Fruit fly (Drosophila melanogaster) whole organism, embryonic: Measurements from ENCODE around the gene Grasp65.

Experiments used
- Atf6 ChIP-seq: fragments of 200-800 bp; sonication (Bioruptor generic); IDR thresholded peaks from 2 replicates; pipeline ENCODE4 v1.3.6; 2022; ENCODE audit warnings: missing biosample characterization, missing genetic modification characterization
- Blimp-1 ChIP-seq: fragments of 200-800 bp; sonication (Bioruptor generic); optimal IDR thresholded peaks from 3 replicates; lab custom pipeline; 2018; ENCODE audit warnings: missing biosample characterization, missing genetic modification characterization, mild to moderate bottlenecking, moderate library complexity, missing genetic modification reagents
- CG10274 ChIP-seq: fragments of 200-800 bp; sonication (Bioruptor generic); optimal IDR thresholded peaks from 3 replicates; lab custom pipeline; 2017; ENCODE audit warnings: missing biosample characterization, mild to moderate bottlenecking, missing genetic modification characterization
- CG10543 ChIP-seq: fragments of 200-800 bp; sonication (Bioruptor generic); optimal IDR thresholded peaks from 3 replicates; lab custom pipeline; 2017; ENCODE audit warnings: missing biosample characterization, mild to moderate bottlenecking, missing genetic modification characterization, moderate library complexity
- CG12236 ChIP-seq: fragments of 200-800 bp; sonication (Bioruptor generic); optimal IDR thresholded peaks from 2 replicates; lab custom pipeline; 2016; ENCODE audit warnings: missing biosample characterization, missing genetic modification characterization
- CG12299 ChIP-seq: fragments of 200-800 bp; sonication (Bioruptor generic); optimal IDR thresholded peaks from 2 replicates; lab custom pipeline; 2018; ENCODE audit warnings: missing biosample characterization, mild to moderate bottlenecking, missing genetic modification characterization
- CG12769 ChIP-seq: fragments of 200-800 bp; sonication (Bioruptor generic); optimal IDR thresholded peaks from 2 replicates; lab custom pipeline; 2019; ENCODE audit warnings: missing biosample characterization, mild to moderate bottlenecking, missing genetic modification characterization, moderate library complexity
- CG16779 ChIP-seq: fragments of 200-800 bp; sonication (Bioruptor generic); IDR thresholded peaks from 2 replicates; pipeline ENCODE4 v1.3.6; 2022; ENCODE audit warnings: missing biosample characterization, missing genetic modification characterization
- CG2202 ChIP-seq: fragments of 200-800 bp; sonication (Bioruptor generic); optimal IDR thresholded peaks from 2 replicates; lab custom pipeline; 2018; ENCODE audit warnings: missing biosample characterization, mild to moderate bottlenecking, missing genetic modification characterization
- CG2889 ChIP-seq: fragments of 200-800 bp; sonication (Bioruptor generic); IDR thresholded peaks from 3 replicates; pipeline ENCODE4 v1.3.6; 2022; ENCODE audit warnings: missing biosample characterization, missing genetic modification characterization
- CG4328 ChIP-seq: fragments of 200-800 bp; sonication (Bioruptor generic); optimal IDR thresholded peaks from 3 replicates; lab custom pipeline; 2017; ENCODE audit warnings: missing biosample characterization, missing genetic modification reagents, missing genetic modification characterization
- CG4820 ChIP-seq: fragments of 200-800 bp; sonication (Bioruptor generic); optimal IDR thresholded peaks from 3 replicates; lab custom pipeline; 2016; ENCODE audit warnings: missing biosample characterization, missing genetic modification characterization
- CG5953 ChIP-seq: fragments of 200-800 bp; sonication (Bioruptor generic); IDR thresholded peaks from 2 replicates; pipeline ENCODE4 v1.3.6; 2022; ENCODE audit warnings: missing biosample characterization, missing genetic modification characterization
- CG7357 ChIP-seq: fragments of 200-800 bp; sonication (Bioruptor generic); IDR thresholded peaks from 3 replicates; pipeline ENCODE4 v1.3.6; 2022; ENCODE audit warnings: missing biosample characterization, missing genetic modification characterization
- CG8089 ChIP-seq: fragments of 200-800 bp; sonication (Bioruptor generic); optimal IDR thresholded peaks from 3 replicates; lab custom pipeline; 2016; ENCODE audit warnings: missing biosample characterization, missing genetic modification characterization
- CG9797 ChIP-seq: fragments of 200-800 bp; sonication (Bioruptor generic); optimal IDR thresholded peaks from 3 replicates; lab custom pipeline; 2018; ENCODE audit warnings: missing biosample characterization, mild to moderate bottlenecking, missing genetic modification characterization
- CG9932 ChIP-seq: fragments of 200-800 bp; sonication (Bioruptor generic); IDR thresholded peaks from 2 replicates; pipeline ENCODE4 v1.3.6; 2022; ENCODE audit warnings: missing biosample characterization, missing genetic modification characterization
- Doc3 ChIP-seq: fragments of 200-800 bp; sonication (Bioruptor generic); IDR thresholded peaks from 3 replicates; pipeline ENCODE4 v1.3.6; 2022; ENCODE audit warnings: missing biosample characterization, missing genetic modification characterization; ENCODE audit not compliant: partially characterized antibody
- Dref ChIP-seq: fragments of 200-800 bp; sonication (Bioruptor generic); IDR thresholded peaks from 2 replicates; pipeline ENCODE4 v1.3.6; 2022; ENCODE audit warnings: missing biosample characterization, missing genetic modification characterization
- GATAe ChIP-seq: fragments of 200-800 bp; sonication (Bioruptor generic); conservative IDR thresholded peaks from 2 replicates; pipeline ENCODE4 v1.3.6; 2022; ENCODE audit warnings: missing biosample characterization, missing genetic modification characterization
- HLH3B ChIP-seq: fragments of 200-800 bp; sonication (Bioruptor generic); IDR thresholded peaks from 2 replicates; pipeline ENCODE4 v1.3.6; 2022; ENCODE audit warnings: missing biosample characterization, missing genetic modification characterization
- Hr3 ChIP-seq: fragments of 200-800 bp; sonication (Bioruptor generic); optimal IDR thresholded peaks from 3 replicates; lab custom pipeline; 2016; ENCODE audit warnings: missing biosample characterization, missing genetic modification characterization
- Hsf ChIP-seq: fragments of 200-800 bp; sonication (Bioruptor generic); optimal IDR thresholded peaks from 3 replicates; lab custom pipeline; 2016; ENCODE audit warnings: missing biosample characterization, missing genetic modification characterization
- MESR4 ChIP-seq: fragments of 200-800 bp; sonication (Bioruptor generic); optimal IDR thresholded peaks from 2 replicates; lab custom pipeline; 2018; ENCODE audit warnings: missing biosample characterization, mild to moderate bottlenecking, missing genetic modification characterization, moderate library complexity
- Med ChIP-seq: fragments of 200-800 bp; sonication (Bioruptor generic); peaks from one replicate; lab custom pipeline; 2016; ENCODE audit warnings: missing biosample characterization, missing genetic modification characterization, mild to moderate bottlenecking, inconsistent platforms, moderate library complexity
- Myb ChIP-seq: fragments of 200-800 bp; sonication (Bioruptor generic); optimal IDR thresholded peaks from 2 replicates; lab custom pipeline; 2016; ENCODE audit warnings: missing biosample characterization, missing genetic modification characterization
- Nf-YA ChIP-seq: fragments of 200-800 bp; sonication (Bioruptor generic); IDR thresholded peaks from 2 replicates; pipeline ENCODE4 v1.3.6; 2022; ENCODE audit warnings: missing biosample characterization, missing genetic modification characterization
- NfI ChIP-seq: fragments of 200-800 bp; sonication (Bioruptor generic); optimal IDR thresholded peaks from 3 replicates; lab custom pipeline; 2018; ENCODE audit warnings: missing biosample characterization, mild to moderate bottlenecking, missing genetic modification characterization, moderate library complexity
- Oaz ChIP-seq: fragments of 200-800 bp; sonication (Bioruptor generic); IDR thresholded peaks from 2 replicates; pipeline ENCODE4 v1.3.6; 2022; ENCODE audit warnings: missing biosample characterization, missing genetic modification characterization
- Rfx ChIP-seq: fragments of 200-800 bp; sonication (Bioruptor generic); IDR thresholded peaks from 2 replicates; pipeline ENCODE4 v1.3.6; 2022; ENCODE audit warnings: missing biosample characterization, missing genetic modification characterization
- Sry-β ChIP-seq: fragments of 200-800 bp; sonication (Bioruptor generic); optimal IDR thresholded peaks from 2 replicates; lab custom pipeline; 2018; ENCODE audit warnings: missing biosample characterization, mild to moderate bottlenecking, missing genetic modification characterization, moderate library complexity
- Ssrp ChIP-seq: fragments of 200-800 bp; sonication (Bioruptor generic); optimal IDR thresholded peaks from 2 replicates; lab custom pipeline; 2018; ENCODE audit warnings: missing biosample characterization, mild to moderate bottlenecking, missing genetic modification characterization, moderate library complexity
- Trl ChIP-seq, 3 experiments: fragments of >200 bp in 2 of 3; fragments of 200-800 bp in 1 of 3; sonication (Bioruptor generic) in 1 of 3; optimal IDR thresholded peaks; 2 replicates in 1 of 3; 3 replicates in 2 of 3; lab custom pipeline; 2016 to 2017; ENCODE audit warnings: missing biosample characterization in 1 of 3, missing genetic modification characterization in 1 of 3
- ato ChIP-seq: fragments of 200-800 bp; sonication (Bioruptor generic); IDR thresholded peaks from 2 replicates; pipeline ENCODE4 v1.3.6; 2022; ENCODE audit warnings: missing biosample characterization, missing genetic modification characterization; ENCODE audit not compliant: partially characterized antibody
- crp ChIP-seq, 2 experiments: fragments of 200-800 bp; sonication (Bioruptor generic); optimal IDR thresholded peaks; 2 replicates in 1 of 2; 3 replicates in 1 of 2; lab custom pipeline; 2017; ENCODE audit warnings: missing biosample characterization in 2 of 2, missing genetic modification characterization in 2 of 2, mild to moderate bottlenecking in 1 of 2, moderate library complexity in 1 of 2
- da ChIP-seq: fragments of 200-800 bp; sonication (Bioruptor generic); optimal IDR thresholded peaks from 2 replicates; lab custom pipeline; 2016; ENCODE audit warnings: missing biosample characterization, missing genetic modification characterization
- dan ChIP-seq: fragments of 200-800 bp; sonication (Bioruptor generic); IDR thresholded peaks from 2 replicates; pipeline ENCODE4 v1.3.6; 2022; ENCODE audit warnings: missing biosample characterization, missing genetic modification characterization
- dati ChIP-seq: fragments of 200-800 bp; sonication (Bioruptor generic); IDR thresholded peaks from 2 replicates; pipeline ENCODE4 v1.3.6; 2022; ENCODE audit warnings: missing biosample characterization, missing genetic modification characterization
- dpn ChIP-seq, 2 experiments: fragments of 200-800 bp; sonication (Bioruptor generic); optimal IDR thresholded peaks; 3 replicates each; lab custom pipeline; 2016; ENCODE audit warnings: missing biosample characterization in 2 of 2, missing genetic modification characterization in 2 of 2
- eve ChIP-seq, 2 experiments: fragments of >200 bp; optimal IDR thresholded peaks; 2 replicates each; lab custom pipeline; 2017; ENCODE audit warnings: missing biosample characterization in 2 of 2, missing genetic modification characterization in 2 of 2
- eyg ChIP-seq: fragments of 200-800 bp; sonication (Bioruptor generic); optimal IDR thresholded peaks from 3 replicates; lab custom pipeline; 2016; ENCODE audit warnings: missing biosample characterization, missing genetic modification characterization
- ftz-f1 ChIP-seq: fragments of 200-800 bp; sonication (Bioruptor generic); optimal IDR thresholded peaks from 2 replicates; lab custom pipeline; 2016; ENCODE audit warnings: missing biosample characterization, missing genetic modification characterization
- hb ChIP-seq: fragments of 200-800 bp; sonication (Bioruptor generic); IDR thresholded peaks from 3 replicates; pipeline ENCODE4 v1.3.6; 2022; ENCODE audit warnings: missing biosample characterization, missing genetic modification characterization; ENCODE audit not compliant: partially characterized antibody
- jumu ChIP-seq: fragments of 200-800 bp; sonication (Bioruptor generic); optimal IDR thresholded peaks from 3 replicates; lab custom pipeline; 2016; ENCODE audit warnings: missing biosample characterization, missing genetic modification characterization
- klu ChIP-seq: fragments of 200-800 bp; sonication (Bioruptor generic); IDR thresholded peaks from 2 replicates; pipeline ENCODE4 v1.3.6; 2022; ENCODE audit warnings: missing biosample characterization, missing genetic modification characterization
- nerfin-1 ChIP-seq: fragments of 200-800 bp; sonication (Bioruptor generic); optimal IDR thresholded peaks from 3 replicates; lab custom pipeline; 2019; ENCODE audit warnings: missing biosample characterization, mild to moderate bottlenecking, missing genetic modification characterization, moderate library complexity
- pan ChIP-seq, 4 experiments: fragments of >200 bp in 3 of 4; fragments of 200-800 bp in 1 of 4; sonication (Bioruptor generic) in 1 of 4; optimal IDR thresholded peaks in 3 of 4; IDR thresholded peaks in 1 of 4; 2 replicates each; pipeline versions ENCODE4 v1.3.6 to Lab custom; 2017 to 2022; ENCODE audit warnings: missing biosample characterization in 2 of 4, missing genetic modification characterization in 2 of 4, mixed read lengths in 1 of 4
- pnt ChIP-seq: fragments of 200-800 bp; sonication (Bioruptor generic); optimal IDR thresholded peaks from 3 replicates; lab custom pipeline; 2016; ENCODE audit warnings: missing biosample characterization, missing genetic modification characterization
- sim ChIP-seq: fragments of 200-800 bp; sonication (Bioruptor generic); IDR thresholded peaks from 2 replicates; pipeline ENCODE4 v1.3.6; 2022; ENCODE audit warnings: missing biosample characterization, missing genetic modification characterization
- sima ChIP-seq: fragments of 200-800 bp; sonication (Bioruptor generic); optimal IDR thresholded peaks from 2 replicates; lab custom pipeline; 2016; ENCODE audit warnings: missing biosample characterization, missing genetic modification characterization
- sisA ChIP-seq: fragments of 200-800 bp; sonication (Bioruptor generic); IDR thresholded peaks from 2 replicates; pipeline ENCODE4 v1.3.6; 2022; ENCODE audit warnings: missing biosample characterization, missing genetic modification characterization

The Grasp65 gene

dm6 chr3L:19914833-19915232, 9.9 kb upstream of the Grasp65 start, which contains the start of gene Rpn1 (continued):
- no peak for TF ChIP-seq Ssrp (tag; lab: Kevin White, UChicago)
- TF ChIP-seq NfI (GFP tag; lab: Kevin White, UChicago), result no peak
- no peak for TF ChIP-seq CG8089 (GFP tag; lab: Kevin White, UChicago)
- TF ChIP-seq crp (GFP tag; optimal IDR thresholded peaks at IDR 0.05; lab: Kevin White, UChicago), result peak in 1 of 2 experiments; percentile 30
- TF ChIP-seq Blimp-1 (GFP tag; lab: Kevin White, UChicago), result no peak
- TF ChIP-seq Atf6, result no peak
- TF ChIP-seq ftz-f1 (GFP tag; lab: Kevin White, UChicago), result peak; percentile 57
- no peak for TF ChIP-seq CG4328 (GFP tag; lab: Kevin White, UChicago)
- no peak for TF ChIP-seq CG10274 (GFP tag; lab: Kevin White, UChicago)
- TF ChIP-seq CG9932 (GFP tag; lab: Robert Waterston, UW), result peak; percentile 66
- no peak for TF ChIP-seq hb
- TF ChIP-seq CG12236 (GFP tag; lab: Kevin White, UChicago), result no peak
- TF ChIP-seq da (GFP tag; lab: Kevin White, UChicago), result no peak
- TF ChIP-seq Rfx, result peak; percentile 60
- no peak for TF ChIP-seq GATAe (GFP tag; lab: Robert Waterston, UW)
- TF ChIP-seq CG5953, result no peak
- no peak for TF ChIP-seq eyg (GFP tag; lab: Kevin White, UChicago)
- peak; percentile 82 for TF ChIP-seq Myb
- TF ChIP-seq Dref (GFP tag; lab: Robert Waterston, UW), result peak; percentile 84
- TF ChIP-seq Doc3, result no peak
- no peak for TF ChIP-seq CG16779 (GFP tag; lab: Robert Waterston, UW)
- no peak for TF ChIP-seq CG4820
- TF ChIP-seq sima (GFP tag; lab: Kevin White, UChicago), result no peak
- TF ChIP-seq MESR4 (GFP tag; lab: Kevin White, UChicago), result peak; percentile 87
- TF ChIP-seq Trl (optimal IDR thresholded peaks at IDR 0.05; lab: Kevin White, UChicago), result no peak
- no peak for TF ChIP-seq Trl (GFP tag; optimal IDR thresholded peaks at IDR 0.05; lab: Kevin White, UChicago)
- no peak for TF ChIP-seq HLH3B (GFP tag; lab: Robert Waterston, UW)
- no peak for TF ChIP-seq eve (GFP tag; optimal IDR thresholded peaks at IDR 0.05; lab: Kevin White, UChicago)
- TF ChIP-seq klu (GFP tag; lab: Robert Waterston, UW), result no peak
- TF ChIP-seq Hr3 (GFP tag; lab: Kevin White, UChicago), result no peak
- TF ChIP-seq CG7357 (GFP tag; lab: Robert Waterston, UW), result no peak
- no peak for TF ChIP-seq pan (optimal IDR thresholded peaks at IDR 0.05; lab: Kevin White, UChicago)
- TF ChIP-seq pan (GFP tag; optimal IDR thresholded peaks at IDR 0.05 in 1 of 2, IDR thresholded peaks at IDR 0.05 in 1 of 2), result no peak
- TF ChIP-seq Med, result peak; percentile 81
- TF ChIP-seq Hsf (GFP tag; lab: Kevin White, UChicago), result peak; percentile 5
- TF ChIP-seq sim (GFP tag; lab: Robert Waterston, UW), result no peak
- TF ChIP-seq pnt (GFP tag; lab: Kevin White, UChicago), result no peak
- TF ChIP-seq jumu (GFP tag; lab: Kevin White, UChicago), result peak; percentile 4
- peak; percentile 1 to 30 for TF ChIP-seq dpn (GFP tag; optimal IDR thresholded peaks at IDR 0.05; lab: Kevin White, UChicago)
- TF ChIP-seq ato (GFP tag; lab: Robert Waterston, UW), result no peak
- peak; percentile 21 for TF ChIP-seq Sry-β (GFP tag; lab: Kevin White, UChicago)
- no peak for TF ChIP-seq CG12299 (tag; lab: Kevin White, UChicago)
- TF ChIP-seq CG2202 (tag; lab: Kevin White, UChicago), result no peak
- TF ChIP-seq CG10543 (GFP tag; lab: Kevin White, UChicago), result no peak
- no peak for TF ChIP-seq CG12769 (tag; lab: Kevin White, UChicago)
- no peak for TF ChIP-seq dan
- no peak for TF ChIP-seq Nf-YA (GFP tag; lab: Robert Waterston, UW)
- peak; percentile 86 for TF ChIP-seq CG9797 (GFP tag; lab: Kevin White, UChicago)
- no peak for TF ChIP-seq nerfin-1 (tag; lab: Kevin White, UChicago)
- no peak for TF ChIP-seq Oaz (GFP tag; lab: Robert Waterston, UW)
- no peak for TF ChIP-seq sisA (GFP tag; lab: Robert Waterston, UW)
- TF ChIP-seq dati (GFP tag; lab: Robert Waterston, UW), result no peak
- no peak for TF ChIP-seq CG2889 (GFP tag; lab: Robert Waterston, UW)
